Worm (Caenorhabditis elegans) whole organism, late embryonic: ENCODE measurements around the gene C45G9.9.

Experiments used
- C08G9.2 ChIP-seq: sonication (generic microtip); optimal IDR thresholded peaks from 2 replicates; lab custom pipeline; 2016; ENCODE audit warnings: mild to moderate bottlenecking, missing genetic modification characterization, moderate library complexity, missing compliant biosample characterization
- F13H6.1 ChIP-seq: sonication (generic microtip); optimal IDR thresholded peaks from 2 replicates; lab custom pipeline; 2016; ENCODE audit warnings: missing genetic modification characterization, missing compliant biosample characterization
- T23F11.4 ChIP-seq: fragments of 200-800 bp; sonication (Bioruptor generic); optimal IDR thresholded peaks from 2 replicates; lab custom pipeline; 2018; ENCODE audit warnings: mild to moderate bottlenecking, missing genetic modification characterization, missing compliant biosample characterization
- Y22D7AL.16 ChIP-seq: sonication (generic microtip); optimal IDR thresholded peaks from 2 replicates; lab custom pipeline; 2016; ENCODE audit warnings: missing genetic modification characterization, missing compliant biosample characterization
- ama-1 ChIP-seq: fragments of 150-350 bp; optimal IDR thresholded peaks from 2 replicates; lab custom pipeline; 2014
- ceh-18 ChIP-seq: sonication (generic microtip); optimal IDR thresholded peaks from 2 replicates; lab custom pipeline; 2016; ENCODE audit warnings: missing genetic modification characterization, missing compliant biosample characterization
- ceh-19 ChIP-seq: fragments of 200-800 bp; sonication (Bioruptor generic); optimal IDR thresholded peaks from 2 replicates; lab custom pipeline; 2018; ENCODE audit warnings: mild to moderate bottlenecking, missing genetic modification characterization, missing compliant biosample characterization
- ceh-2 ChIP-seq: sonication (generic microtip); optimal IDR thresholded peaks from 2 replicates; lab custom pipeline; 2016; ENCODE audit warnings: missing genotype, missing genetic modification characterization, missing compliant biosample characterization
- ceh-30 ChIP-seq: fragments of 150-350 bp; optimal IDR thresholded peaks from 2 replicates; lab custom pipeline; 2014; ENCODE audit warnings: missing biosample characterization, missing genetic modification characterization
- ceh-31 ChIP-seq: sonication (generic microtip); optimal IDR thresholded peaks from 2 replicates; lab custom pipeline; 2016; ENCODE audit warnings: missing genetic modification characterization, missing compliant biosample characterization
- ceh-34 ChIP-seq: sonication (generic microtip); optimal IDR thresholded peaks from 2 replicates; lab custom pipeline; 2016; ENCODE audit warnings: mild to moderate bottlenecking, missing genetic modification characterization, missing compliant biosample characterization
- ceh-45 ChIP-seq: fragments of 200-800 bp; sonication (Bioruptor generic); IDR thresholded peaks from 2 replicates; pipeline ENCODE4 v1.3.6; 2022; ENCODE audit warnings: missing genetic modification reagents, missing genetic modification characterization, missing compliant biosample characterization
- ceh-48 ChIP-seq: sonication (generic microtip); optimal IDR thresholded peaks from 2 replicates; lab custom pipeline; 2016; ENCODE audit warnings: missing genetic modification characterization, inconsistent platforms, missing compliant biosample characterization
- ceh-9 ChIP-seq: sonication (generic microtip); optimal IDR thresholded peaks from 2 replicates; lab custom pipeline; 2016; ENCODE audit warnings: mild to moderate bottlenecking, missing genetic modification characterization, inconsistent platforms, missing compliant biosample characterization
- che-1 ChIP-seq: sonication (generic microtip); optimal IDR thresholded peaks from 2 replicates; lab custom pipeline; 2016; ENCODE audit warnings: mild to moderate bottlenecking, missing genetic modification characterization, missing compliant biosample characterization
- dmd-4 ChIP-seq: sonication (generic microtip); optimal IDR thresholded peaks from 2 replicates; lab custom pipeline; 2016; ENCODE audit warnings: borderline replicate concordance, missing genetic modification characterization, missing compliant biosample characterization
- dve-1 ChIP-seq: sonication (generic microtip); optimal IDR thresholded peaks from 2 replicates; lab custom pipeline; 2017; ENCODE audit warnings: antibody characterized with exemption, mild to moderate bottlenecking, missing genetic modification characterization, missing compliant biosample characterization
- elt-2 ChIP-seq: sonication (generic microtip); optimal IDR thresholded peaks from 2 replicates; lab custom pipeline; 2016; ENCODE audit warnings: missing genetic modification reagents, missing genetic modification characterization, missing compliant biosample characterization
- gmeb-2 ChIP-seq: sonication (generic microtip); optimal IDR thresholded peaks from 2 replicates; lab custom pipeline; 2016; ENCODE audit warnings: missing genetic modification characterization, inconsistent platforms, missing compliant biosample characterization
- hlh-13 ChIP-seq: fragments of 200-800 bp; sonication (Bioruptor generic); optimal IDR thresholded peaks from 2 replicates; lab custom pipeline; 2018; ENCODE audit warnings: mild to moderate bottlenecking, missing genetic modification characterization, missing compliant biosample characterization
- lim-6 ChIP-seq: sonication (generic microtip); optimal IDR thresholded peaks from 2 replicates; lab custom pipeline; 2016; ENCODE audit warnings: missing genetic modification characterization, missing compliant biosample characterization
- lin-11 ChIP-seq: fragments of 200-800 bp; sonication (Bioruptor generic); optimal IDR thresholded peaks from 2 replicates; lab custom pipeline; 2018; ENCODE audit warnings: mild to moderate bottlenecking, missing genetic modification characterization, missing compliant biosample characterization
- mec-3 ChIP-seq: sonication (generic microtip); optimal IDR thresholded peaks from 2 replicates; lab custom pipeline; 2016; ENCODE audit warnings: borderline replicate concordance, missing genetic modification characterization, missing compliant biosample characterization
- nfya-1 ChIP-seq: sonication (generic microtip); optimal IDR thresholded peaks from 2 replicates; lab custom pipeline; 2017; ENCODE audit warnings: missing genetic modification characterization, mild to moderate bottlenecking, missing compliant biosample characterization, antibody characterized with exemption, moderate library complexity
- nhr-232 ChIP-seq: sonication (generic microtip); optimal IDR thresholded peaks from 2 replicates; lab custom pipeline; 2016; ENCODE audit warnings: missing genetic modification characterization, missing compliant biosample characterization
- odd-2 ChIP-seq: sonication (generic microtip); optimal IDR thresholded peaks from 2 replicates; lab custom pipeline; 2017; ENCODE audit warnings: antibody characterized with exemption, mild to moderate bottlenecking, missing genetic modification characterization, missing compliant biosample characterization
- pag-3 ChIP-seq: sonication (generic microtip); optimal IDR thresholded peaks from 2 replicates; lab custom pipeline; 2016; ENCODE audit warnings: missing compliant biosample characterization, missing genetic modification characterization, borderline replicate concordance
- pat-9 ChIP-seq: fragments of 200-800 bp; sonication (Bioruptor generic); optimal IDR thresholded peaks from 2 replicates; lab custom pipeline; 2018; ENCODE audit warnings: mild to moderate bottlenecking, missing genetic modification characterization, moderate library complexity, missing compliant biosample characterization
- pha-4 ChIP-seq: fragments of 150-350 bp; optimal IDR thresholded peaks from 2 replicates; lab custom pipeline; 2018; ENCODE audit warnings: missing biosample characterization, missing genetic modification reagents, missing genetic modification characterization
- pros-1 ChIP-seq: fragments of 150-350 bp; optimal IDR thresholded peaks from 2 replicates; lab custom pipeline; 2014; ENCODE audit warnings: missing biosample characterization, missing genetic modification reagents, missing genetic modification characterization
- rnt-1 ChIP-seq: sonication (generic microtip); optimal IDR thresholded peaks from 2 replicates; lab custom pipeline; 2016; ENCODE audit warnings: missing genetic modification characterization, missing compliant biosample characterization
- sox-2 ChIP-seq: fragments of 200-800 bp; sonication (Bioruptor generic); IDR thresholded peaks from 2 replicates; pipeline ENCODE4 v1.3.6; 2022; ENCODE audit warnings: missing genetic modification reagents, missing genetic modification characterization, missing compliant biosample characterization
- syd-9 ChIP-seq: sonication (generic microtip); optimal IDR thresholded peaks from 2 replicates; lab custom pipeline; 2016; ENCODE audit warnings: mild to moderate bottlenecking, missing genetic modification characterization, moderate library complexity, missing compliant biosample characterization
- tbx-2 ChIP-seq: sonication (generic microtip); optimal IDR thresholded peaks from 2 replicates; lab custom pipeline; 2016; ENCODE audit warnings: missing genetic modification characterization, missing compliant biosample characterization
- tbx-7 ChIP-seq: sonication (generic microtip); optimal IDR thresholded peaks from 2 replicates; lab custom pipeline; 2016; ENCODE audit warnings: missing genotype, missing genetic modification characterization, missing compliant biosample characterization
- ttx-3 ChIP-seq: sonication (generic microtip); optimal IDR thresholded peaks from 2 replicates; lab custom pipeline; 2016; ENCODE audit warnings: missing genetic modification reagents, missing genetic modification characterization, missing compliant biosample characterization
- unc-42 ChIP-seq: sonication (generic microtip); optimal IDR thresholded peaks from 2 replicates; lab custom pipeline; 2016; ENCODE audit warnings: missing genotype, missing genetic modification characterization, missing compliant biosample characterization
- unc-55 ChIP-seq: sonication (generic microtip); optimal IDR thresholded peaks from 2 replicates; lab custom pipeline; 2017; ENCODE audit warnings: missing biosample characterization, missing genetic modification reagents, missing genetic modification characterization
- unc-86 ChIP-seq: sonication (generic microtip); optimal IDR thresholded peaks from 2 replicates; lab custom pipeline; 2016; ENCODE audit warnings: missing genetic modification characterization, missing compliant biosample characterization
- zip-5 ChIP-seq: sonication (generic microtip); optimal IDR thresholded peaks from 2 replicates; lab custom pipeline; 2016; ENCODE audit warnings: missing genetic modification characterization, missing compliant biosample characterization

C45G9.9 gene

DNA sequence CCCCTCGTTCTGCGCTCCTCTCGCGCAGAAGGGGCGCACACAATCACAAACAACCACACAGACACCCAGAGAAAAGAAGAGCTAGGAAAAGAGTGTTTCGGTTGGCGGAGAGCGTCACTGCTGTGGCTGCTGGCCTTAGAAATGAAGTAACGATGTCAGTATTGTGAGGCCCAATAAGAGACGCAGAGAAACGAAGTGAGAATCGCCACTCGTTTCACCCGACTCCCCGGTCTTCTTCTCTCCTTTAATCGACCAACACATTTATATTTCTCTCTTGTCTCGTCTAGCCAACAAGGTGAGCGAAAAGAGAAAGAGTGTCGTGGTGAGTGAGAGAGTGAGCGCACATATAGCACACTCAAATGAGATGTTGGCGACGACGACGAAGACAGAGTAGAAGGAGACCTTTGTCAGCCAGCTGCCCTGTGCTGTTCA lies 41.7 kb downstream of the C45G9.9 start (continued):
- TF ChIP-seq ceh-19 (GFP tag; lab: Kevin White, UChicago) (peak; percentile 74), odd-2 (peak; percentile 29), T23F11.4 (GFP tag; lab: Kevin White, UChicago) (peak; percentile 51), dve-1 (tag; lab: Kevin White, UChicago) (peak; percentile 38), ama-1 (lab: Kevin White, UChicago) (no peak), pag-3 (tag; lab: Kevin White, UChicago) (peak; percentile 51), unc-55 (peak; percentile 96), pros-1 (peak; percentile 84), F13H6.1 (peak; percentile 86), tbx-2 (tag; lab: Kevin White, UChicago) (peak; percentile 97), mec-3 (peak; percentile 38), rnt-1 (tag; lab: Kevin White, UChicago) (peak; percentile 90), hlh-13 (GFP tag; lab: Kevin White, UChicago) (no peak), lin-11 (no peak), lim-6 (tag; lab: Kevin White, UChicago) (peak; percentile 58), ceh-30 (tag; lab: Kevin White, UChicago) (no peak)

DNA sequence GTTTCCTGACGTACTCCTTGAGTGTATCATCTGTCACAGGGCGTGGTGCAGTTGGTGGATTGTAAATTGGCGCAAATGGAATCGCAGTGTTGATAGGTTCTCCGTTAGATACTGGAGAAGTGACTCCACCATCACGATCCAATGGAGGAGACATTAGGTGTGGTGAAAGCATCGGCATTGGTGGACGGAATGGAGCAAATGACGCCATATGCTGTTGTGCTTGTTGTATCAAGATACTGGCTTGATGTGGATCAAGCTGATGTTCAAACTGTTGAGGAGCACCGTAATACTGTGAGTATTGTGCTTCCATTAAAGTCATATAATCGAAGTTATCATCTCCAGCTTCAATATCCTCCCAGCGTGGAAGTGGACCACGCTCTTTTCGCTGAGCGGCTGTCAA lies 43.1 kb downstream of the C45G9.9 start:
- TF ChIP-seq ceh-48 (tag; lab: Kevin White, UChicago) (no peak), pha-4 (tag; lab: Kevin White, UChicago) (no peak), zip-5 (tag; lab: Kevin White, UChicago) (no peak), ceh-2 (tag; lab: Kevin White, UChicago) (no peak), ceh-45 (GFP tag; lab: Robert Waterston, UW) (no peak), sox-2 (GFP tag; lab: Robert Waterston, UW) (no peak), tbx-2 (tag; lab: Kevin White, UChicago) (no peak), dmd-4 (tag; lab: Kevin White, UChicago) (no peak), ceh-34 (no peak), che-1 (no peak), ttx-3 (tag; lab: Kevin White, UChicago) (no peak), Y22D7AL.16 (no peak), ceh-19 (GFP tag; lab: Kevin White, UChicago) (no peak), pat-9 (tag; lab: Kevin White, UChicago) (no peak), ceh-31 (tag; lab: Kevin White, UChicago) (no peak), tbx-7 (tag; lab: Kevin White, UChicago) (no peak), mec-3 (no peak), odd-2 (no peak), ceh-18 (tag; lab: Kevin White, UChicago) (no peak)

DNA sequence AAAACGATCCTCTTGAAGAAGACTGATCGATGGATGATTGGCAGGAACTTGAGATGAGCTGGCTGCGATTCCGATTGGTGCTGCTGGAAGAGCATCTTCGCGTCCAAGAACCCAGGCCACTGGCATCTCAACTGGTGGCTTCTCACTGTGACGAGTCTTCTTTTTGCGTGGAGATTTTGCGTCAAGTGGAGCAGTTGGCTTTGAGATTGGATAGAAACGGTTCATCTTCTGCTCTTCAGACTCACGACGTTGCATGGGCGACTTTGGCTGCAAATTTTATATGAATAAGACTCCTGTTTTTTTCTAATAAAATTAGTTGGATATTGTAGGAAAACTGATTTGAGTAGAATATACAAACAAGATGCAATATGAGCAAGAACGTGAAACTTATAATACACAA lies 44.9 kb downstream of the C45G9.9 start:
- TF ChIP-seq unc-86 (tag; lab: Kevin White, UChicago) = no peak
- TF ChIP-seq odd-2 = no peak
- TF ChIP-seq ceh-2 (tag; lab: Kevin White, UChicago) = no peak
- no peak for TF ChIP-seq zip-5 (tag; lab: Kevin White, UChicago)
- TF ChIP-seq, all 69 proteins: peak for 0

- no peak for TF ChIP-seq unc-42
- no peak for TF ChIP-seq elt-2 (tag; lab: Kevin White, UChicago)
- TF ChIP-seq ceh-30 (tag; lab: Kevin White, UChicago) = no peak
- TF ChIP-seq nhr-232 = no peak
Observed at ce11 chrIII:5008730-5009129, 46.9 kb downstream of the C45G9.9 start, which contains the start of gene R144.11. R144.11 (minus strand) TSS chrIII:5008830.

DNA sequence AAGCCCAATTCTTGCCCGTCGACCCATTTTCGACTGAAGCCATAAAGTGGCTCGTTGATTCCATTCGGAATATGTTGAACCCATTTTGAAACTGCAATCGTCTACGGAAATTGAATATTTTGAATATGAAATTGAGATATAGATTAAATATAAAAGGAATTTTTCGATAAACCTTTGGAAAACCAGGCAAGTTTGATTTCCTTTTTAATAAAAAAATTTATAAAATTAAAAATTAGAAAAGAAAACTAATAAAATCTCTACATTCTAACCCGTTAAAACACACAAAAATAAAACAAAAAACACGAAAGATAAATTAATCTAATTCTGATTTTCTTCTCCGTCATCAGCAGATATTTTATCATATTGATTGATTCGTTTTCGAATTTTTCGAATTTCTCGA lies 48.7 kb downstream of the C45G9.9 start, which contains the start of gene R144.12:
TSS of gene R144.12 (minus strand) at position 101 of the 400 bp plus-strand sequence.
- TF ChIP-seq syd-9 (tag; lab: Kevin White, UChicago) (no peak), ceh-34 (no peak), unc-55 (no peak), C08G9.2 (tag; lab: Kevin White, UChicago) (no peak), nfya-1 (tag; lab: Kevin White, UChicago) (no peak), lin-11 (no peak), gmeb-2 (tag; lab: Kevin White, UChicago) (no peak), tbx-2 (tag; lab: Kevin White, UChicago) (no peak), F13H6.1 (no peak), ceh-9 (no peak), ceh-18 (tag; lab: Kevin White, UChicago) (no peak), elt-2 (tag; lab: Kevin White, UChicago) (no peak)
